Fruit fly (Drosophila melanogaster): Measurements from ENCODE around the gene CG34173.

Gene CG34173

DNA sequence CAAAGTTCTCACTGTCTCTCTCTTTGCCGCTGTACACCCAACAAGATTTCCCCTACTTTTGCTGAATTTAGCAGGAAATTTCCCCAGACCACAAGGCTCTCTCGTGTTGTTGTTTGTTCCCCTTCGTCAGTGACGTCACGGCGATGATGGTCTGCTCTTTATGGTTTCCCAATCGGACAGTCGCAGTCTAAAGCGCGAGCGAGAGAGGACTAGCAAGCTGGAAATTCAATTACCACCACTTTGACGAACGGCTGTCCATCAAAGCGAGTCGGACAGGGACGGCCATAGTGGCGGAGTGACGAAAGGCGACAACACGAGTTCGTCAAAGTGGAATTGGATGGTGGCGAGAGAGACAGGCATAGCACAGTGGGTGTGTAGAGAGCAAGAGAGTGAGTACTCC lies 29.7 kb downstream of the CG34173 start (continued):
- no peak for TF ChIP-seq ems (GFP tag; optimal IDR thresholded peaks at IDR 0.05)
- TF ChIP-seq ken (GFP tag; IDR thresholded peaks at IDR 0.05), result no peak
- no peak for TF ChIP-seq ci (GFP tag; IDR thresholded peaks at IDR 0.05)
- peak; percentile 99 for TF ChIP-seq z (GFP tag; IDR thresholded peaks at IDR 0.05)
- no peak for TF ChIP-seq dmrt99B (tag; optimal IDR thresholded peaks at IDR 0.05)
- no peak; the same call in 2 of the 3 replicates for TF ChIP-seq tgo (GFP tag; IDR thresholded peaks at IDR 0.05)
- TF ChIP-seq CG31441 (GFP tag; IDR thresholded peaks at IDR 0.05), result no peak
- TF ChIP-seq knrl (GFP tag; IDR thresholded peaks at IDR 0.05; ENCODE audit: partially characterized antibody), result peak; percentile 59; the same call in 2 of the 3 replicates
- TF ChIP-seq chm (GFP tag; IDR thresholded peaks at IDR 0.05), result no peak
- TF ChIP-seq CG3281 (GFP tag; optimal IDR thresholded peaks at IDR 0.05), result no peak
- no peak for TF ChIP-seq lbe (GFP tag; optimal IDR thresholded peaks at IDR 0.05)
- no peak for TF ChIP-seq zf30C (GFP tag; optimal IDR thresholded peaks at IDR 0.05)
- no peak for TF ChIP-seq Fer1 (GFP tag; optimal IDR thresholded peaks at IDR 0.05)
- TF ChIP-seq btn (GFP tag; optimal IDR thresholded peaks at IDR 0.05), result no peak
- TF ChIP-seq Xbp1 (GFP tag; optimal IDR thresholded peaks at IDR 0.05), result peak; percentile 1
- TF ChIP-seq schlank (tag; optimal IDR thresholded peaks at IDR 0.05), result no peak
- TF ChIP-seq CG8765 (GFP tag; IDR thresholded peaks at IDR 0.05), result no peak
- TF ChIP-seq Nf-YC (tag; optimal IDR thresholded peaks at IDR 0.05), result peak; percentile 99
- TF ChIP-seq H15 (GFP tag; IDR thresholded peaks at IDR 0.05), result no peak
- no peak for TF ChIP-seq CG11504 (tag; optimal IDR thresholded peaks at IDR 0.05)
- TF ChIP-seq CG7357 (GFP tag; IDR thresholded peaks at IDR 0.05), result no peak
- no peak for TF ChIP-seq sug (tag; optimal IDR thresholded peaks at IDR 0.05)
- TF ChIP-seq CG7556 (GFP tag; optimal IDR thresholded peaks at IDR 0.05), result no peak
- no peak for TF ChIP-seq HHEX (GFP tag; optimal IDR thresholded peaks at IDR 0.05)
- no peak for TF ChIP-seq MESR4 (GFP tag; optimal IDR thresholded peaks at IDR 0.05)
- TF ChIP-seq cg (GFP tag; optimal IDR thresholded peaks at IDR 0.05), result peak; percentile 85
- no peak for TF ChIP-seq CG6175 (GFP tag; IDR thresholded peaks at IDR 0.05)
- TF ChIP-seq CG6791 (GFP tag; IDR thresholded peaks at IDR 0.05; ENCODE audit: partially characterized antibody), result peak; percentile 47; the same call in 1 of the 3 replicates
- no peak for TF ChIP-seq Bdp1 (GFP tag; optimal IDR thresholded peaks at IDR 0.05)
- no peak for TF ChIP-seq YL-1 (GFP tag; optimal IDR thresholded peaks at IDR 0.05)
- peak; percentile 100 for TF ChIP-seq CG1832 (GFP tag; optimal IDR thresholded peaks at IDR 0.05)
- TF ChIP-seq scrt (GFP tag; optimal IDR thresholded peaks at IDR 0.05), result no peak
- no peak for TF ChIP-seq CG4854 (GFP tag; optimal IDR thresholded peaks at IDR 0.05)
- TF ChIP-seq D19A (tag; optimal IDR thresholded peaks at IDR 0.05), result no peak
- TF ChIP-seq lilli (GFP tag; optimal IDR thresholded peaks at IDR 0.05), result peak; percentile 3
- TF ChIP-seq stc (GFP tag; IDR thresholded peaks at IDR 0.05), result no peak
- TF ChIP-seq CG15269 (tag; optimal IDR thresholded peaks at IDR 0.05), result no peak
- TF ChIP-seq CG17829 (tag; optimal IDR thresholded peaks at IDR 0.05), result peak; percentile 35
- TF ChIP-seq cato (GFP tag; optimal IDR thresholded peaks at IDR 0.05; ENCODE audit: borderline replicate concordance), result no peak
- TF ChIP-seq hkb (optimal IDR thresholded peaks at IDR 0.05), result peak; percentile 48
- TF ChIP-seq hkb (GFP tag; IDR thresholded peaks at IDR 0.05), result no peak
- no peak for TF ChIP-seq ap (GFP tag; IDR thresholded peaks at IDR 0.05)
- no peak for TF ChIP-seq CG13424 (tag; optimal IDR thresholded peaks at IDR 0.05)
- TF ChIP-seq chif (GFP tag; optimal IDR thresholded peaks at IDR 0.05), result peak in 1 of 2 experiments; percentile 7
- TF ChIP-seq CG6765 (GFP tag; optimal IDR thresholded peaks at IDR 0.05), result no peak
- peak; percentile 68 for TF ChIP-seq ftz-f1 (GFP tag; optimal IDR thresholded peaks at IDR 0.05)
- TF ChIP-seq cwo (GFP tag; optimal IDR thresholded peaks at IDR 0.05), result no peak
- no peak for TF ChIP-seq TFAM (GFP tag; optimal IDR thresholded peaks at IDR 0.05)
- TF ChIP-seq pita (GFP tag; optimal IDR thresholded peaks at IDR 0.05), result no peak
- no peak for TF ChIP-seq CG3847 (GFP tag; IDR thresholded peaks at IDR 0.05)
- no peak for TF ChIP-seq Optix (GFP tag; IDR thresholded peaks at IDR 0.05)
- no peak for TF ChIP-seq en (GFP tag; optimal IDR thresholded peaks at IDR 0.05)

Data from whole organism, embryonic.